Worm (Caenorhabditis elegans): ENCODE measurements around the gene K05F1.8.

DNA sequence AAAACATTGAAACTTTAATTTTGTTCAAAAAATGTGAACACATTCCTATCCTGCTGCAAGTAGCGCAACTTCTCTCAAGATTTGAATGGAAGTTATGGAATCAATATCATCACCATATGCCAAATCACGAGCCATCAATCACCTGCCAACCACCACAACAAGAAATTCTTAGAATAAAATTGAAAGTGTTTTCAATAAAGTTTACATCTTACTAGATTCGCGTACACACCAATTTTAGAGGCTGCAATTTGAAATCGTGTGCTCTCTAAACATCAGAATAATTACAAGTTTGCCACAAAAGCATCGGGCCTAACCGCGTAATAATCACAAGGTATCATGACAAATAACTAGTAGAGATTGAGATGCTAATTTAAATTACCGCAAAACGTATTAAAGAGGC lies 24.6 kb downstream of the K05F1.8 start:
- TF ChIP-seq W03F9.2 (tag; optimal IDR thresholded peaks at IDR 0.05) (no peak), him-1 (tag; optimal IDR thresholded peaks at IDR 0.05) (no peak)
